Worm (Caenorhabditis elegans): ENCODE measurements around the gene clec-49.

DNA sequence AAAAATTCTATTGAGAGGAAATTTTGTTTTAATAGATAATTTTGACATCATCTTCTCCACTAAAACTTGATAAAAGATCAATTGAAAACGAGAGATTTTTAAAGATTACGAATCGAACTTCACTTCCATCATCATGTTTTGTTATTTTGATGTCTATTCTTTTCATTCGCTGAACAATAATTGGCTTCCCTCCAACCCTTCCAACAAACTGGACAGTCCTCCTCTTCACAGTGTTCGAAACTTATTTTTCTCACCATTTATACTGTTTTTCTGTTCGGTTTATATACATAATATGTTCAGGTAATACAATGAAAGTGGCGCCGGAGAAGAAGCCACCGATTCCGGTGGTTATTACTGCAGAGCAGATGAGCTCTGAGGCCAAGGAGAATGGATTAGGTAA lies 9.7 kb upstream of the clec-49 start, which contains the start of gene M162.5:
- TF ChIP-seq med-1 (GFP tag; optimal IDR thresholded peaks at IDR 0.05; ENCODE audit: insufficient read depth), result no peak
- no peak for TF ChIP-seq T22C8.4 (GFP tag; IDR thresholded peaks at IDR 0.05)
- TF ChIP-seq klf-2 (GFP tag; conservative IDR thresholded peaks at IDR 0.05), result no peak
- TF ChIP-seq tab-1 (GFP tag; IDR thresholded peaks at IDR 0.05), result no peak
